Worm (Caenorhabditis elegans) whole organism, young adult: Measurements from ENCODE around the gene pak-1.

ENCODE experiments used
- B0261.1 ChIP-seq: sonication (generic microtip); optimal IDR thresholded peaks from 2 replicates; lab custom pipeline; 2016; ENCODE audit warnings: mild to moderate bottlenecking, missing genetic modification characterization, moderate library complexity, missing compliant biosample characterization
- C06A6.2 ChIP-seq: fragments of 200-800 bp; sonication (Bioruptor generic); conservative IDR thresholded peaks from 2 replicates; pipeline ENCODE4 v1.3.6; 2022; ENCODE audit warnings: missing genetic modification characterization, missing compliant biosample characterization
- D2030.7 ChIP-seq: fragments of 200-800 bp; sonication (Bioruptor generic); IDR thresholded peaks from 2 replicates; pipeline ENCODE4 v1.3.6; 2022; ENCODE audit warnings: missing genetic modification reagents, missing genetic modification characterization, missing compliant biosample characterization
- F22D6.2 ChIP-seq: sonication (generic microtip); optimal IDR thresholded peaks from 2 replicates; lab custom pipeline; 2016; ENCODE audit warnings: mild to moderate bottlenecking, missing genetic modification characterization, missing compliant biosample characterization
- F52B5.7 ChIP-seq: sonication (generic microtip); optimal IDR thresholded peaks from 2 replicates; lab custom pipeline; 2016; ENCODE audit warnings: mild to moderate bottlenecking, missing genetic modification characterization, missing compliant biosample characterization
- F57C9.4 ChIP-seq: sonication (generic microtip); optimal IDR thresholded peaks from 2 replicates; lab custom pipeline; 2017; ENCODE audit warnings: mild to moderate bottlenecking, missing genetic modification characterization, missing compliant biosample characterization
- Y67H2A.10 ChIP-seq: fragments of 200-800 bp; sonication (Bioruptor generic); conservative IDR thresholded peaks from 2 replicates; pipeline ENCODE4 v1.3.6; 2022; ENCODE audit warnings: missing genetic modification reagents, missing genetic modification characterization, missing compliant biosample characterization
- akir-1 ChIP-seq: fragments of 200-800 bp; sonication (Bioruptor generic); optimal IDR thresholded peaks from 2 replicates; lab custom pipeline; 2018; ENCODE audit warnings: mild to moderate bottlenecking, missing genetic modification characterization, moderate library complexity, missing compliant biosample characterization
- ama-1 ChIP-seq, 3 experiments: fragments of 150-350 bp in 1 of 3; sonication (generic microtip) in 2 of 3; optimal IDR thresholded peaks; 2 replicates each; lab custom pipeline; 2014 to 2018; ENCODE audit warnings: missing biosample characterization in 2 of 3, missing genetic modification characterization in 2 of 3, missing genetic modification reagents in 2 of 3
- aptf-2 ChIP-seq: fragments of 200-800 bp; sonication (Bioruptor generic); conservative IDR thresholded peaks from 2 replicates; pipeline ENCODE4 v1.3.6; 2022; ENCODE audit warnings: missing genetic modification reagents, missing genetic modification characterization, missing compliant biosample characterization
- aptf-3 ChIP-seq: fragments of 200-800 bp; sonication (Bioruptor generic); IDR thresholded peaks from 2 replicates; pipeline ENCODE4 v1.3.6; 2022; ENCODE audit warnings: missing genetic modification characterization, missing compliant biosample characterization
- athp-1 ChIP-seq: sonication (generic microtip); optimal IDR thresholded peaks from 2 replicates; lab custom pipeline; 2017; ENCODE audit warnings: mild to moderate bottlenecking, missing genetic modification characterization, missing compliant biosample characterization
- attf-3 ChIP-seq: fragments of 200-800 bp; sonication (Bioruptor generic); conservative IDR thresholded peaks from 2 replicates; pipeline ENCODE4 v1.3.6; 2022; ENCODE audit warnings: missing genetic modification reagents, missing genetic modification characterization, missing compliant biosample characterization
- bed-2 ChIP-seq: fragments of 200-800 bp; sonication (Bioruptor generic); IDR thresholded peaks from 2 replicates; pipeline ENCODE4 v1.3.6; 2022; ENCODE audit warnings: missing genetic modification reagents, missing genetic modification characterization, missing compliant biosample characterization
- cebp-1 ChIP-seq, 2 experiments: fragments of 200-800 bp in 1 of 2; sonication (Bioruptor generic) in 1 of 2; sonication (generic microtip) in 1 of 2; IDR thresholded peaks in 1 of 2; optimal IDR thresholded peaks in 1 of 2; 2 replicates each; pipeline versions ENCODE4 v1.3.6 to Lab custom; 2017 to 2022; ENCODE audit warnings: missing compliant biosample characterization in 2 of 2, missing genetic modification characterization in 2 of 2, mild to moderate bottlenecking in 1 of 2, missing genetic modification reagents in 1 of 2, moderate library complexity in 1 of 2
- ceh-100 ChIP-seq: fragments of 200-800 bp; sonication (Bioruptor generic); IDR thresholded peaks from 2 replicates; pipeline ENCODE4 v1.3.6; 2022; ENCODE audit warnings: missing genetic modification reagents, missing genetic modification characterization, missing compliant biosample characterization
- ceh-58 ChIP-seq: fragments of 200-800 bp; sonication (Bioruptor generic); IDR thresholded peaks from 2 replicates; pipeline ENCODE4 v1.3.6; 2022; ENCODE audit warnings: missing genetic modification characterization, missing compliant biosample characterization
- ceh-91 ChIP-seq: fragments of 200-800 bp; sonication (Bioruptor generic); IDR thresholded peaks from 2 replicates; pipeline ENCODE4 v1.3.6; 2022; ENCODE audit warnings: missing genetic modification reagents, missing genetic modification characterization, missing compliant biosample characterization
- egl-44 ChIP-seq: fragments of 200-800 bp; sonication (Bioruptor generic); IDR thresholded peaks from 2 replicates; pipeline ENCODE4 v1.3.6; 2022; ENCODE audit warnings: missing genetic modification reagents, missing genetic modification characterization, missing compliant biosample characterization
- fkh-3 ChIP-seq: sonication (generic microtip); optimal IDR thresholded peaks from 2 replicates; lab custom pipeline; 2016; ENCODE audit warnings: mild to moderate bottlenecking, missing genetic modification characterization, missing compliant biosample characterization
- gei-17 ChIP-seq: fragments of 200-800 bp; sonication (Bioruptor generic); optimal IDR thresholded peaks from 2 replicates; lab custom pipeline; 2018; ENCODE audit warnings: mild to moderate bottlenecking, missing genetic modification characterization, missing compliant biosample characterization
- hlh-26 ChIP-seq: fragments of 200-800 bp; sonication (Bioruptor generic); conservative IDR thresholded peaks from 2 replicates; pipeline ENCODE4 v1.3.6; 2022; ENCODE audit warnings: missing genetic modification reagents, missing genetic modification characterization, missing compliant biosample characterization
- hrde-1 ChIP-seq: sonication (generic microtip); optimal IDR thresholded peaks from 2 replicates; lab custom pipeline; 2016; ENCODE audit warnings: missing genetic modification characterization, mild to moderate bottlenecking, missing compliant biosample characterization, moderate library complexity, missing genotype, missing genetic modification reagents, borderline replicate concordance
- hsf-1 ChIP-seq: fragments of 200-800 bp; sonication (Bioruptor generic); IDR thresholded peaks from 2 replicates; pipeline ENCODE4 v1.3.6; 2022; ENCODE audit warnings: missing genetic modification reagents, missing genetic modification characterization, missing compliant biosample characterization
- let-526 ChIP-seq: fragments of 200-800 bp; sonication (Bioruptor generic); IDR thresholded peaks from 2 replicates; pipeline ENCODE4 v1.3.6; 2022; ENCODE audit warnings: missing genetic modification reagents, missing genetic modification characterization, missing compliant biosample characterization
- lin-35 ChIP-seq, 3 experiments: fragments of 150-350 bp in 2 of 3; sonication (generic microtip) in 1 of 3; optimal IDR thresholded peaks; 2 replicates each; lab custom pipeline; 2014 to 2018; ENCODE audit warnings: missing biosample characterization in 3 of 3, missing genetic modification characterization in 3 of 3, missing genetic modification reagents in 3 of 3
- lin-40 ChIP-seq: sonication (generic microtip); optimal IDR thresholded peaks from 2 replicates; lab custom pipeline; 2016; ENCODE audit warnings: missing genetic modification characterization, mild to moderate bottlenecking, missing compliant biosample characterization, missing genotype, missing genetic modification reagents
- lin-54 ChIP-seq: fragments of 200-800 bp; sonication (Bioruptor generic); optimal IDR thresholded peaks from 2 replicates; lab custom pipeline; 2018; ENCODE audit warnings: mild to moderate bottlenecking, missing genetic modification characterization, missing compliant biosample characterization
- madf-10 ChIP-seq: sonication (generic microtip); optimal IDR thresholded peaks from 2 replicates; lab custom pipeline; 2016; ENCODE audit warnings: mild to moderate bottlenecking, missing genetic modification characterization, missing compliant biosample characterization
- madf-3 ChIP-seq: fragments of 200-800 bp; sonication (Bioruptor generic); IDR thresholded peaks from 2 replicates; pipeline ENCODE4 v1.3.6; 2022; ENCODE audit warnings: missing genetic modification reagents, missing genetic modification characterization, missing compliant biosample characterization
- madf-6 ChIP-seq: fragments of 200-800 bp; sonication (Bioruptor generic); IDR thresholded peaks from 2 replicates; pipeline ENCODE4 v1.3.6; 2022; ENCODE audit warnings: missing genetic modification reagents, missing genetic modification characterization, missing compliant biosample characterization
- mel-28 ChIP-seq: sonication (generic microtip); optimal IDR thresholded peaks from 2 replicates; lab custom pipeline; 2016; ENCODE audit warnings: borderline replicate concordance, mild to moderate bottlenecking, missing genetic modification characterization, missing compliant biosample characterization
- nfya-1 ChIP-seq: sonication (generic microtip); optimal IDR thresholded peaks from 2 replicates; lab custom pipeline; 2017; ENCODE audit warnings: antibody characterized with exemption, missing compliant biosample characterization, missing genetic modification characterization, borderline replicate concordance; ENCODE audit not compliant: insufficient read depth
- nfya-2 ChIP-seq: fragments of 200-800 bp; sonication (Bioruptor generic); IDR thresholded peaks from 2 replicates; pipeline ENCODE4 v1.3.6; 2022; ENCODE audit warnings: missing genetic modification reagents, missing genetic modification characterization, missing compliant biosample characterization
- nhr-27 ChIP-seq: fragments of 200-800 bp; sonication (Bioruptor generic); optimal IDR thresholded peaks from 2 replicates; lab custom pipeline; 2018; ENCODE audit warnings: mild to moderate bottlenecking, missing genetic modification characterization, moderate library complexity, missing compliant biosample characterization
- pha-4 ChIP-seq: fragments of 150-350 bp; sonication (generic microtip); optimal IDR thresholded peaks from 2 replicates; lab custom pipeline; 2014; ENCODE audit warnings: missing biosample characterization, missing genetic modification reagents, missing genetic modification characterization
- rec-8 ChIP-seq, 2 experiments: sonication (generic microtip); optimal IDR thresholded peaks; 2 replicates each; lab custom pipeline; 2016; ENCODE audit warnings: mild to moderate bottlenecking in 2 of 2, missing genetic modification characterization in 2 of 2, missing genetic modification reagents in 2 of 2, missing genotype in 2 of 2, missing biosample characterization in 1 of 2, missing compliant biosample characterization in 1 of 2, moderate library complexity in 1 of 2
- rpc-1 ChIP-seq, 2 experiments: fragments of 150-350 bp in 1 of 2; sonication (generic microtip) in 1 of 2; optimal IDR thresholded peaks; 2 replicates each; lab custom pipeline; 2014 to 2018; ENCODE audit warnings: missing biosample characterization in 1 of 2, missing genetic modification characterization in 1 of 2, missing genetic modification reagents in 1 of 2, missing genotype in 1 of 2
- snpc-3.4 ChIP-seq: sonication (generic microtip); optimal IDR thresholded peaks from 2 replicates; lab custom pipeline; 2017; ENCODE audit warnings: missing genetic modification characterization, mild to moderate bottlenecking, missing compliant biosample characterization, antibody characterized with exemption, moderate library complexity, missing genotype, missing genetic modification reagents
- xnd-1 ChIP-seq: sonication (generic microtip); optimal IDR thresholded peaks from 2 replicates; lab custom pipeline; 2016; ENCODE audit warnings: missing genotype, missing genetic modification reagents, missing genetic modification characterization, missing compliant biosample characterization
- zim-3 ChIP-seq: sonication (generic microtip); optimal IDR thresholded peaks from 2 replicates; lab custom pipeline; 2017; ENCODE audit warnings: mild to moderate bottlenecking, missing genetic modification characterization, moderate library complexity, missing compliant biosample characterization
- ztf-22 ChIP-seq: fragments of 200-800 bp; sonication (Bioruptor generic); optimal IDR thresholded peaks from 2 replicates; lab custom pipeline; 2018; ENCODE audit warnings: mild to moderate bottlenecking, missing genetic modification characterization, moderate library complexity, missing compliant biosample characterization
- ztf-26 ChIP-seq: sonication (generic microtip); optimal IDR thresholded peaks from 2 replicates; lab custom pipeline; 2017; ENCODE audit warnings: missing genetic modification characterization, missing compliant biosample characterization
- ztf-6 ChIP-seq: fragments of 200-800 bp; sonication (Bioruptor generic); IDR thresholded peaks from 2 replicates; pipeline ENCODE4 v1.3.6; 2022; ENCODE audit warnings: missing genetic modification reagents, missing genetic modification characterization, missing compliant biosample characterization

pak-1 gene

DNA sequence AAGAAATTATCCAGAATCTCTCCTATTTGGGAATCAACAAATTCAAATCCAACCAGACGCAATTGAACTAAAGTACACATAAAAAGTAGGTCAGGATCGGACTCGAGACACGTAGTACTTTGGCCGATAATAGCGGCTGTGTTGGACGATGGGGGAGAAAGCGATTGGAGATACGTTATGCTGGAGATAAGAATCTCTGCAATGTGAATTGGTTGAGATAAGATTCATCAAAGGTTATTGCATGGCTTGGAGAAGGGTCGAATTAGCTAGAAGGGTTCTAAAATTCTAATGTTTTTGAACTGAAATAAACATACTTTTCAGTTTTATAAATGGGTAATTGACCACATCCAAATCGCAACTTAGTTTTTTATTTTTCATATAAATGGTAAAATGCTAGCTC, 44.1 kb upstream of the pak-1 start:
- TF ChIP-seq ama-1 (optimal IDR thresholded peaks at IDR 0.05; lab: Kevin White, UChicago) (peak; percentile 36), ama-1 (GFP tag; optimal IDR thresholded peaks at IDR 0.05; lab: Kevin White, UChicago) (no peak), lin-35 (GFP tag; optimal IDR thresholded peaks at IDR 0.05; lab: Kevin White, UChicago) (no peak), nfya-2 (no peak), madf-10 (tag; lab: Kevin White, UChicago) (no peak), gei-17 (no peak), hlh-26 (no peak)

- peak; percentile 83 for TF ChIP-seq F22D6.2
- no peak for TF ChIP-seq ceh-58 (GFP tag; lab: Robert Waterston, UW)
- TF ChIP-seq ztf-22 (GFP tag; lab: Kevin White, UChicago), result peak; percentile 93
- 0 out of 2 replicates have a peak, but pooled peaks have one; percentile 15 for TF ChIP-seq attf-3
- no peak for TF ChIP-seq xnd-1 (tag; lab: Kevin White, UChicago)
- peak; percentile 1 for TF ChIP-seq hrde-1
- TF ChIP-seq pha-4 (tag; lab: Kevin White, UChicago), result peak; percentile 78
- peak; percentile 73 for TF ChIP-seq akir-1
- no peak for TF ChIP-seq madf-6 (GFP tag; lab: Robert Waterston, UW)
- TF ChIP-seq athp-1, result peak; percentile 76
- no peak for TF ChIP-seq nfya-1 (tag; lab: Kevin White, UChicago)
- no peak for TF ChIP-seq snpc-3.4 (tag; lab: Kevin White, UChicago)
- peak; percentile 92 for TF ChIP-seq let-526 (GFP tag; lab: Robert Waterston, UW)
- TF ChIP-seq egl-44, result peak; percentile 92
- peak; percentile 76 for TF ChIP-seq F52B5.7 (tag; lab: Kevin White, UChicago)
- TF ChIP-seq gei-17, result peak; percentile 85
- TF ChIP-seq zim-3 (tag; lab: Kevin White, UChicago), result peak; percentile 83
- TF ChIP-seq Y67H2A.10 (GFP tag; lab: Robert Waterston, UW), result peak; percentile 94
- TF ChIP-seq cebp-1 (GFP tag; IDR thresholded peaks at IDR 0.05; lab: Robert Waterston, UW), result peak; percentile 84
- TF ChIP-seq cebp-1 (tag; optimal IDR thresholded peaks at IDR 0.05; lab: Kevin White, UChicago), result peak; percentile 93
- TF ChIP-seq mel-28 (tag; lab: Kevin White, UChicago), result peak; percentile 5
- TF ChIP-seq aptf-3 (GFP tag; lab: Robert Waterston, UW), result 0 out of 2 replicates have a peak, but pooled peaks have one; percentile 59
- TF ChIP-seq C06A6.2 (GFP tag; lab: Robert Waterston, UW), result peak; percentile 88
- TF ChIP-seq ztf-6, result peak; percentile 85
- TF ChIP-seq fkh-3, result peak; percentile 31
- 0 out of 2 replicates have a peak, but pooled peaks have one; percentile 31 for TF ChIP-seq D2030.7 (GFP tag; lab: Robert Waterston, UW)
- TF ChIP-seq nhr-27 (tag; lab: Kevin White, UChicago), result no peak
- peak; percentile 11 for TF ChIP-seq F57C9.4 (tag; lab: Kevin White, UChicago)
- no peak for TF ChIP-seq ceh-100
- no peak for TF ChIP-seq hlh-26
- no peak for TF ChIP-seq hsf-1 (GFP tag; lab: Robert Waterston, UW)
- peak; percentile 95 for TF ChIP-seq ztf-26 (tag; lab: Kevin White, UChicago)
- peak; percentile 97 for TF ChIP-seq madf-3 (GFP tag; lab: Robert Waterston, UW)
- TF ChIP-seq bed-2, result peak; percentile 72; the same call in 1 of the 2 replicates
- TF ChIP-seq ceh-91 (GFP tag; lab: Robert Waterston, UW), result no peak
- TF ChIP-seq lin-40 (tag; lab: Kevin White, UChicago), result peak; percentile 96
- TF ChIP-seq B0261.1 (tag; lab: Kevin White, UChicago), result peak; percentile 33
- TF ChIP-seq rpc-1 (optimal IDR thresholded peaks at IDR 0.05; lab: Kevin White, UChicago), result no peak
- no peak for TF ChIP-seq rpc-1 (tag; optimal IDR thresholded peaks at IDR 0.05; lab: Kevin White, UChicago)
- peak; percentile 93 for TF ChIP-seq madf-10 (tag; lab: Kevin White, UChicago)
- TF ChIP-seq aptf-2 (GFP tag; lab: Robert Waterston, UW), result peak; percentile 35; the same call in 1 of the 2 replicates
- peak in 1 of 2 experiments; percentile 10 for TF ChIP-seq rec-8 (tag; optimal IDR thresholded peaks at IDR 0.05; lab: Kevin White, UChicago)
- TF ChIP-seq lin-54 (GFP tag; lab: Kevin White, UChicago), result peak; percentile 83
These were observed 43.6 kb upstream of the pak-1 start, which contains the start of gene hsp-3 for ce11 chrX:6091967-6092366. TSS of gene hsp-3 (minus strand) at chrX:6092124.
